Fruit fly (Drosophila melanogaster): ENCODE data around the gene CG11563.

The CG11563 gene

DNA sequence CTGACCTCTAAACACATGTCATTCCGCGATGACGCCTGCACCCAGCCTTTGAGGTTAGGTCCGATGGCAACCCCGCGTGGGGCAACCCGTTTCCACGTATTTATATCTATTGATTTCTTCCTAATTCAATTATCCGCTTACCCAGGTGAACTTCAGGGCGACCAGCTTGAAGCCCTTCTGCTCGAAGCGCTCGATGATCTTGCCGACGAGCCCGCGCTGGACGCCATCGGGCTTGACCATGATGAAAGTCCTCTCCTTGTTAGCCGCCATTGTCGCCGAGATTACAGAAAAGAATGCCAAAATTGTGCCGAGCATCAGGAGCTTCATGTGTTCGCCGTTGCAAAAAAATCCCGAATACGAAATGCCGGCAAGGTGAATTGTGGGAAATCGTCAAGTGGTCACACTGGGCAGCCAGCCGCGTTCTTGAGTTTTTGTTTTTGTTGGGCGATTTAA is 8.8 kb downstream of the CG11563 start, which contains the start of gene awd (continued):
- TF ChIP-seq CG17568 (GFP tag; optimal IDR thresholded peaks at IDR 0.05) (no peak), rib (GFP tag; IDR thresholded peaks at IDR 0.05) (peak; percentile 90), E2f2 (GFP tag; IDR thresholded peaks at IDR 0.05) (peak; percentile 74), tio (GFP tag; optimal IDR thresholded peaks at IDR 0.05) (no peak), MTF-1 (GFP tag; optimal IDR thresholded peaks at IDR 0.05; ENCODE audit: borderline replicate concordance) (no peak), pita (GFP tag; optimal IDR thresholded peaks at IDR 0.05) (no peak), gsb-n (tag; optimal IDR thresholded peaks at IDR 0.05) (no peak), insv (GFP tag; optimal IDR thresholded peaks at IDR 0.05) (no peak), NC2α (GFP tag; optimal IDR thresholded peaks at IDR 0.05) (no peak), CG10979 (tag; optimal IDR thresholded peaks at IDR 0.05) (no peak), CG14667 (GFP tag; IDR thresholded peaks at IDR 0.05) (no peak), ato (GFP tag; IDR thresholded peaks at IDR 0.05; ENCODE audit: partially characterized antibody) (no peak), Atf6 (GFP tag; IDR thresholded peaks at IDR 0.05) (no peak), dmrt11E (tag; optimal IDR thresholded peaks at IDR 0.05) (no peak), CG1529 (GFP tag; optimal IDR thresholded peaks at IDR 0.05) (no peak), CG6175 (GFP tag; IDR thresholded peaks at IDR 0.05) (no peak), ci (GFP tag; IDR thresholded peaks at IDR 0.05) (no peak), CG30403 (GFP tag; optimal IDR thresholded peaks at IDR 0.05) (no peak), NFAT (GFP tag; IDR thresholded peaks at IDR 0.05) (peak; percentile 14; the same call in 1 of the 2 replicates), CHES-1-like (GFP tag; optimal IDR thresholded peaks at IDR 0.05) (peak; percentile 52), klu (GFP tag; IDR thresholded peaks at IDR 0.05) (no peak), wor (GFP tag; IDR thresholded peaks at IDR 0.05) (no peak), abd-A (tag; optimal IDR thresholded peaks at IDR 0.05) (no peak), CG18011 (GFP tag; optimal IDR thresholded peaks at IDR 0.05) (no peak), wek (GFP tag; optimal IDR thresholded peaks at IDR 0.05) (no peak), ERR (GFP tag; optimal IDR thresholded peaks at IDR 0.05) (peak; percentile 20), CG13123 (GFP tag; optimal IDR thresholded peaks at IDR 0.05) (no peak), row (GFP tag; IDR thresholded peaks at IDR 0.05) (peak; percentile 24; the same call in 1 of the 3 replicates), sr (GFP tag; IDR thresholded peaks at IDR 0.05) (no peak), scrt (GFP tag; optimal IDR thresholded peaks at IDR 0.05) (peak; percentile 16), Side (GFP tag; optimal IDR thresholded peaks at IDR 0.05) (no peak), CG17186 (GFP tag; optimal IDR thresholded peaks at IDR 0.05) (peak; percentile 60), Bdp1 (GFP tag; optimal IDR thresholded peaks at IDR 0.05) (no peak), CG7987 (GFP tag; optimal IDR thresholded peaks at IDR 0.05) (no peak), CG3726 (GFP tag; IDR thresholded peaks at IDR 0.05) (no peak), CG8290 (GFP tag; optimal IDR thresholded peaks at IDR 0.05) (no peak), CG8290 (tag; optimal IDR thresholded peaks at IDR 0.05) (peak in 1 of 2 experiments; percentile 40), CG30431 (GFP tag; optimal IDR thresholded peaks at IDR 0.05) (no peak), cwo (GFP tag; optimal IDR thresholded peaks at IDR 0.05) (no peak), Poxn (GFP tag; IDR thresholded peaks at IDR 0.05) (no peak), Spps (tag; optimal IDR thresholded peaks at IDR 0.05) (no peak), stwl (tag; optimal IDR thresholded peaks at IDR 0.05) (peak; percentile 50), CG17385 (GFP tag; optimal IDR thresholded peaks at IDR 0.05) (no peak), jumu (GFP tag; optimal IDR thresholded peaks at IDR 0.05) (no peak), Lpt (GFP tag; optimal IDR thresholded peaks at IDR 0.05) (no peak), CG10267 (tag; optimal IDR thresholded peaks at IDR 0.05) (peak; percentile 30), CG2199 (GFP tag; IDR thresholded peaks at IDR 0.05) (0 out of 3 replicates have a peak, but pooled peaks have one; percentile 11), H2.0 (GFP tag; IDR thresholded peaks at IDR 0.05) (no peak), HLHmδ (GFP tag; optimal IDR thresholded peaks at IDR 0.05) (peak; percentile 18), Kr (GFP tag; optimal IDR thresholded peaks at IDR 0.05) (no peak), twi (tag; optimal IDR thresholded peaks at IDR 0.05) (no peak), zen2 (GFP tag; IDR thresholded peaks at IDR 0.05; ENCODE audit: partially characterized antibody) (no peak)
